Fruit fly (Drosophila melanogaster) whole organism, adult: ENCODE results near the gene Tom70.

Experiments used
- CG11617 ChIP-seq: fragments of 200-800 bp; sonication (Bioruptor generic); optimal IDR thresholded peaks from 2 replicates; lab custom pipeline; 2017; ENCODE audit warnings: mild to moderate bottlenecking, missing biosample characterization, missing genetic modification reagents, missing genetic modification characterization
- CG12768 ChIP-seq: fragments of 200-800 bp; sonication (Bioruptor generic); optimal IDR thresholded peaks from 2 replicates; lab custom pipeline; 2017; ENCODE audit warnings: missing biosample characterization, missing genetic modification characterization, mild to moderate bottlenecking, moderate library complexity, missing genetic modification reagents
- CG14711 ChIP-seq: fragments of 200-800 bp; sonication (Bioruptor generic); optimal IDR thresholded peaks from 2 replicates; lab custom pipeline; 2018; ENCODE audit warnings: missing biosample characterization, mild to moderate bottlenecking, missing genetic modification characterization, moderate library complexity
- CG1620 ChIP-seq: fragments of 200-800 bp; sonication (Bioruptor generic); optimal IDR thresholded peaks from 2 replicates; lab custom pipeline; 2016; ENCODE audit warnings: missing biosample characterization, missing genetic modification characterization
- CG33017 ChIP-seq: fragments of 200-800 bp; sonication (Bioruptor generic); optimal IDR thresholded peaks from 2 replicates; lab custom pipeline; 2018; ENCODE audit warnings: missing biosample characterization, mild to moderate bottlenecking, missing genetic modification characterization, moderate library complexity
- CG5204 ChIP-seq: fragments of 200-800 bp; sonication (Bioruptor generic); optimal IDR thresholded peaks from 2 replicates; lab custom pipeline; 2016; ENCODE audit warnings: missing biosample characterization, missing genetic modification characterization
- CG7045 ChIP-seq: fragments of 200-800 bp; sonication (Bioruptor generic); optimal IDR thresholded peaks from 2 replicates; lab custom pipeline; 2017; ENCODE audit warnings: missing biosample characterization, mild to moderate bottlenecking, missing genetic modification characterization
- CG7101 ChIP-seq: fragments of 200-800 bp; sonication (Bioruptor generic); optimal IDR thresholded peaks from 2 replicates; lab custom pipeline; 2018; ENCODE audit warnings: missing biosample characterization, mild to moderate bottlenecking, missing genetic modification characterization, moderate library complexity
- Clk ChIP-seq: fragments of 200-800 bp; sonication (Bioruptor generic); optimal IDR thresholded peaks from 2 replicates; lab custom pipeline; 2017; ENCODE audit warnings: missing biosample characterization, missing genetic modification characterization
- Crg-1 ChIP-seq: fragments of 200-800 bp; sonication (Bioruptor generic); optimal IDR thresholded peaks from 2 replicates; lab custom pipeline; 2016; ENCODE audit warnings: missing biosample characterization, missing genetic modification characterization
- Hr96 ChIP-seq: fragments of 200-800 bp; sonication (Bioruptor generic); optimal IDR thresholded peaks from 2 replicates; lab custom pipeline; 2016; ENCODE audit warnings: missing biosample characterization, missing genetic modification characterization
- Mnt ChIP-seq: fragments of 200-800 bp; sonication (Bioruptor generic); optimal IDR thresholded peaks from 2 replicates; lab custom pipeline; 2016; ENCODE audit warnings: missing biosample characterization, mild to moderate bottlenecking, missing genetic modification characterization
- bab1 ChIP-seq: fragments of 200-800 bp; sonication (Bioruptor generic); optimal IDR thresholded peaks from 3 replicates; lab custom pipeline; 2019; ENCODE audit warnings: missing biosample characterization, mild to moderate bottlenecking, missing genetic modification characterization, moderate library complexity
- cic ChIP-seq: fragments of 200-800 bp; sonication (Bioruptor generic); optimal IDR thresholded peaks from 2 replicates; lab custom pipeline; 2017; ENCODE audit warnings: missing biosample characterization, mild to moderate bottlenecking, missing genetic modification characterization, moderate library complexity
- cnc ChIP-seq, 2 experiments: fragments of >200 bp; optimal IDR thresholded peaks; 2 replicates each; lab custom pipeline; 2017
- kay ChIP-seq: fragments of 200-800 bp; sonication (Bioruptor generic); peaks from one replicate; lab custom pipeline; 2016; ENCODE audit warnings: missing biosample characterization, missing genetic modification characterization, borderline replicate concordance
- ovo ChIP-seq: fragments of 200-800 bp; sonication (Bioruptor generic); optimal IDR thresholded peaks from 2 replicates; lab custom pipeline; 2016; ENCODE audit warnings: missing biosample characterization, missing genetic modification characterization
- pad ChIP-seq: fragments of 200-800 bp; sonication (Bioruptor generic); optimal IDR thresholded peaks from 3 replicates; lab custom pipeline; 2017; ENCODE audit warnings: missing biosample characterization, missing genetic modification characterization, mild to moderate bottlenecking, moderate library complexity, missing genetic modification reagents
- tj ChIP-seq: fragments of 200-800 bp; sonication (Bioruptor generic); optimal IDR thresholded peaks from 3 replicates; lab custom pipeline; 2017; ENCODE audit warnings: missing biosample characterization, mild to moderate bottlenecking, missing genetic modification characterization, moderate library complexity
- toe ChIP-seq: fragments of 200-800 bp; sonication (Bioruptor generic); optimal IDR thresholded peaks from 2 replicates; lab custom pipeline; 2016; ENCODE audit warnings: missing biosample characterization, missing genetic modification characterization

Tom70 gene

dm6 chr2L:12028102-12028501, 10.2 kb downstream of the Tom70 start:
- TF ChIP-seq bab1 (GFP tag; lab: Kevin White, UChicago) (no peak), Hr96 (GFP tag; lab: Kevin White, UChicago) (no peak), ovo (GFP tag; lab: Kevin White, UChicago) (no peak), CG5204 (GFP tag; lab: Kevin White, UChicago) (no peak), CG33017 (no peak)

dm6 chr2L:12027435-12027834, 10.9 kb downstream of the Tom70 start, which contains the start of gene dmGlut:
TSS of gene dmGlut (plus strand) at chr2L:12027438.
- TF ChIP-seq pad (GFP tag; lab: Kevin White, UChicago) (peak; percentile 93), tj (GFP tag; lab: Kevin White, UChicago) (no peak)

- TF ChIP-seq CG11617: peak; percentile 46
- no peak for TF ChIP-seq toe (GFP tag; lab: Kevin White, UChicago)
- no peak for TF ChIP-seq kay (GFP tag; lab: Kevin White, UChicago)
- TF ChIP-seq cnc (optimal IDR thresholded peaks at IDR 0.05; lab: Kevin White, UChicago): no peak
- TF ChIP-seq Crg-1: no peak
- TF ChIP-seq cic (GFP tag; lab: Kevin White, UChicago): peak; percentile 3
- TF ChIP-seq CG7045 (GFP tag; lab: Kevin White, UChicago): no peak
- TF ChIP-seq CG33017: no peak
- no peak for TF ChIP-seq Mnt (GFP tag; lab: Kevin White, UChicago)
- no peak for TF ChIP-seq CG7101
- no peak for TF ChIP-seq pad (GFP tag; lab: Kevin White, UChicago)
- no peak for TF ChIP-seq ovo (GFP tag; lab: Kevin White, UChicago)
- no peak for TF ChIP-seq CG12768
- peak; percentile 39 for TF ChIP-seq CG5204 (GFP tag; lab: Kevin White, UChicago)
- no peak for TF ChIP-seq tj (GFP tag; lab: Kevin White, UChicago)
- no peak for TF ChIP-seq Clk (GFP tag; lab: Kevin White, UChicago)
- no peak for TF ChIP-seq CG1620 (GFP tag; lab: Kevin White, UChicago)
- TF ChIP-seq CG14711: no peak
- TF ChIP-seq Hr96 (GFP tag; lab: Kevin White, UChicago): no peak
- no peak for TF ChIP-seq bab1 (GFP tag; lab: Kevin White, UChicago)
Measured at dm6 chr2L:12026458-12027431, 11.6 kb downstream of the Tom70 start.

- peak; percentile 6 for TF ChIP-seq CG12768
- TF ChIP-seq kay (GFP tag; lab: Kevin White, UChicago): peak; percentile 49
- TF ChIP-seq ovo (GFP tag; lab: Kevin White, UChicago): peak; percentile 12
- TF ChIP-seq toe (GFP tag; lab: Kevin White, UChicago): no peak
Measured at dm6 chr2L:12025505-12025904, 12.8 kb downstream of the Tom70 start.

dm6 chr2L:12024104-12024503, 14.2 kb downstream of the Tom70 start:
- TF ChIP-seq CG7101: no peak
- TF ChIP-seq Clk (GFP tag; lab: Kevin White, UChicago): no peak
- no peak for TF ChIP-seq tj (GFP tag; lab: Kevin White, UChicago)
- no peak for TF ChIP-seq CG33017
- no peak for TF ChIP-seq Mnt (GFP tag; lab: Kevin White, UChicago)
- no peak for TF ChIP-seq CG14711
- no peak for TF ChIP-seq CG7045 (GFP tag; lab: Kevin White, UChicago)
- TF ChIP-seq CG1620 (GFP tag; lab: Kevin White, UChicago): no peak
- TF ChIP-seq toe (GFP tag; lab: Kevin White, UChicago): no peak
- TF ChIP-seq bab1 (GFP tag; lab: Kevin White, UChicago): no peak
- no peak for TF ChIP-seq CG5204 (GFP tag; lab: Kevin White, UChicago)
- no peak for TF ChIP-seq Crg-1
- no peak for TF ChIP-seq cic (GFP tag; lab: Kevin White, UChicago)

- TF ChIP-seq tj (GFP tag; lab: Kevin White, UChicago) (no peak), CG7101 (peak; percentile 79), CG1620 (GFP tag; lab: Kevin White, UChicago) (peak; percentile 38), Crg-1 (peak; percentile 77), CG33017 (peak; percentile 8), CG11617 (peak; percentile 58), bab1 (GFP tag; lab: Kevin White, UChicago) (no peak), cnc (optimal IDR thresholded peaks at IDR 0.05; lab: Kevin White, UChicago) (no peak), CG14711 (no peak), CG12768 (no peak), CG7045 (GFP tag; lab: Kevin White, UChicago) (peak; percentile 22), CG5204 (GFP tag; lab: Kevin White, UChicago) (no peak), toe (GFP tag; lab: Kevin White, UChicago) (no peak), cic (GFP tag; lab: Kevin White, UChicago) (peak; percentile 1), ovo (GFP tag; lab: Kevin White, UChicago) (peak; percentile 66), kay (GFP tag; lab: Kevin White, UChicago) (peak; percentile 63), Clk (GFP tag; lab: Kevin White, UChicago) (no peak), Hr96 (GFP tag; lab: Kevin White, UChicago) (no peak), Mnt (GFP tag; lab: Kevin White, UChicago) (peak; percentile 63), pad (GFP tag; lab: Kevin White, UChicago) (no peak)
Measured at dm6 chr2L:12021193-12021592, 17.1 kb downstream of the Tom70 start.
